Worm (Caenorhabditis elegans) whole organism, L3 larva: ENCODE measurements around the gene aqp-8.

Source experiments
- ZK546.5 ChIP-seq: sonication (generic microtip); optimal IDR thresholded peaks from 2 replicates; lab custom pipeline; 2017; ENCODE audit warnings: missing biosample characterization, missing genetic modification characterization
- ceh-16 ChIP-seq: sonication (generic microtip); optimal IDR thresholded peaks from 2 replicates; lab custom pipeline; 2017; ENCODE audit warnings: missing biosample characterization, missing genetic modification characterization
- mdl-1 ChIP-seq: fragments of 150-350 bp; optimal IDR thresholded peaks from 2 replicates; lab custom pipeline; 2014; ENCODE audit warnings: missing biosample characterization, missing genetic modification characterization
- sea-2 ChIP-seq: fragments of 150-350 bp; sonication (generic microtip); optimal IDR thresholded peaks from 4 replicates; lab custom pipeline; 2014; ENCODE audit warnings: missing biosample characterization, missing genetic modification reagents, missing genetic modification characterization
- zag-1 ChIP-seq: fragments of 150-350 bp; optimal IDR thresholded peaks from 2 replicates; lab custom pipeline; 2014; ENCODE audit warnings: missing biosample characterization, missing genetic modification characterization

DNA sequence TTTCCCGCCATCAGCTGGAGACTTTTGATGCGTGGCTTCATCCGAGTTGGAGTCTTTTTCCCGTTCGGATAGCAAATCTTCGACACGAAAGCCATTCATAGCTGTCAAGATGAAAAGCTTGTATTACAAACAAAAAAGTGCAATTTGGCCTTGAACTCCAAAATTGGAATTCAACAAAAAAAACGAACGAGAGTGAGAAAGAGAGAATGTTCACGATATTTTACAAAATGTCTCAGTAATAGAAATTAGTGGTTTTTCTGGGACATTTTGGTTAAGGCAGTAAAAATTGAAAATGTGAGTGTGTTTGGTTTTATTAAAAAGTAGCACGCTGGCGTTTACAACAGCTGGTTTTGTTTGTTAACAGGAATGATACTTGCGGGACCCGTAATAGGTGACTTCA lies 50.7 kb downstream of the aqp-8 start, which contains the start of gene ceh-1:
- TF ChIP-seq zag-1 (tag; lab: Kevin White, UChicago) (no peak), ceh-16 (tag; lab: Kevin White, UChicago) (no peak), sea-2 (no peak), mdl-1 (no peak), ZK546.5 (tag; lab: Kevin White, UChicago) (no peak)
